Worm (Caenorhabditis elegans) whole organism, L4/young adult: ENCODE results near the gene F55A11.4.

Experiments used
- W03F9.2 ChIP-seq: fragments of 150-350 bp; optimal IDR thresholded peaks from 2 replicates; lab custom pipeline; 2014; ENCODE audit warnings: missing biosample characterization, missing genetic modification characterization
- dao-5 ChIP-seq: sonication (generic microtip); optimal IDR thresholded peaks from 2 replicates; lab custom pipeline; 2016; ENCODE audit warnings: missing genotype, missing genetic modification characterization, moderate library complexity, missing compliant biosample characterization
- him-1 ChIP-seq: sonication (generic microtip); optimal IDR thresholded peaks from 2 replicates; lab custom pipeline; 2016; ENCODE audit warnings: missing genotype, missing genetic modification reagents, missing genetic modification characterization, missing compliant biosample characterization

ce11 chrV:11811921-11812320 is 41.7 kb downstream of the F55A11.4 start, which contains the start of gene D2023.3:
- no peak for TF ChIP-seq W03F9.2
- TF ChIP-seq him-1 (tag; lab: Kevin White, UChicago), result no peak
- TF ChIP-seq dao-5, result no peak
